Fruit fly (Drosophila melanogaster) whole organism, adult: ENCODE results near the gene CycH.
A peak's percentile ranks its signal among the peaks of the same experiment; 100 is the strongest.

Experiments used
- CG11617 ChIP-seq: fragments of 200-800 bp; sonication (Bioruptor generic); optimal IDR thresholded peaks from 2 replicates; lab custom pipeline; 2017; ENCODE audit warnings: mild to moderate bottlenecking, missing biosample characterization, missing genetic modification reagents, missing genetic modification characterization
- CG12768 ChIP-seq: fragments of 200-800 bp; sonication (Bioruptor generic); optimal IDR thresholded peaks from 2 replicates; lab custom pipeline; 2017; ENCODE audit warnings: missing biosample characterization, missing genetic modification characterization, mild to moderate bottlenecking, moderate library complexity, missing genetic modification reagents
- CG14711 ChIP-seq: fragments of 200-800 bp; sonication (Bioruptor generic); optimal IDR thresholded peaks from 2 replicates; lab custom pipeline; 2018; ENCODE audit warnings: missing biosample characterization, mild to moderate bottlenecking, missing genetic modification characterization, moderate library complexity
- CG1620 ChIP-seq: fragments of 200-800 bp; sonication (Bioruptor generic); optimal IDR thresholded peaks from 2 replicates; lab custom pipeline; 2016; ENCODE audit warnings: missing biosample characterization, missing genetic modification characterization
- CG33017 ChIP-seq: fragments of 200-800 bp; sonication (Bioruptor generic); optimal IDR thresholded peaks from 2 replicates; lab custom pipeline; 2018; ENCODE audit warnings: missing biosample characterization, mild to moderate bottlenecking, missing genetic modification characterization, moderate library complexity
- CG5204 ChIP-seq: fragments of 200-800 bp; sonication (Bioruptor generic); optimal IDR thresholded peaks from 2 replicates; lab custom pipeline; 2016; ENCODE audit warnings: missing biosample characterization, missing genetic modification characterization
- CG7045 ChIP-seq: fragments of 200-800 bp; sonication (Bioruptor generic); optimal IDR thresholded peaks from 2 replicates; lab custom pipeline; 2017; ENCODE audit warnings: missing biosample characterization, mild to moderate bottlenecking, missing genetic modification characterization
- CG7101 ChIP-seq: fragments of 200-800 bp; sonication (Bioruptor generic); optimal IDR thresholded peaks from 2 replicates; lab custom pipeline; 2018; ENCODE audit warnings: missing biosample characterization, mild to moderate bottlenecking, missing genetic modification characterization, moderate library complexity
- Clk ChIP-seq: fragments of 200-800 bp; sonication (Bioruptor generic); optimal IDR thresholded peaks from 2 replicates; lab custom pipeline; 2017; ENCODE audit warnings: missing biosample characterization, missing genetic modification characterization
- Crg-1 ChIP-seq: fragments of 200-800 bp; sonication (Bioruptor generic); optimal IDR thresholded peaks from 2 replicates; lab custom pipeline; 2016; ENCODE audit warnings: missing biosample characterization, missing genetic modification characterization
- Hr96 ChIP-seq: fragments of 200-800 bp; sonication (Bioruptor generic); optimal IDR thresholded peaks from 2 replicates; lab custom pipeline; 2016; ENCODE audit warnings: missing biosample characterization, missing genetic modification characterization
- Mnt ChIP-seq: fragments of 200-800 bp; sonication (Bioruptor generic); optimal IDR thresholded peaks from 2 replicates; lab custom pipeline; 2016; ENCODE audit warnings: missing biosample characterization, mild to moderate bottlenecking, missing genetic modification characterization
- bab1 ChIP-seq: fragments of 200-800 bp; sonication (Bioruptor generic); optimal IDR thresholded peaks from 3 replicates; lab custom pipeline; 2019; ENCODE audit warnings: missing biosample characterization, mild to moderate bottlenecking, missing genetic modification characterization, moderate library complexity
- cic ChIP-seq: fragments of 200-800 bp; sonication (Bioruptor generic); optimal IDR thresholded peaks from 2 replicates; lab custom pipeline; 2017; ENCODE audit warnings: missing biosample characterization, mild to moderate bottlenecking, missing genetic modification characterization, moderate library complexity
- cnc ChIP-seq, 2 experiments: fragments of >200 bp; optimal IDR thresholded peaks; 2 replicates each; lab custom pipeline; 2017
- kay ChIP-seq: fragments of 200-800 bp; sonication (Bioruptor generic); peaks from one replicate; lab custom pipeline; 2016; ENCODE audit warnings: missing biosample characterization, missing genetic modification characterization, borderline replicate concordance
- ovo ChIP-seq: fragments of 200-800 bp; sonication (Bioruptor generic); optimal IDR thresholded peaks from 2 replicates; lab custom pipeline; 2016; ENCODE audit warnings: missing biosample characterization, missing genetic modification characterization
- pad ChIP-seq: fragments of 200-800 bp; sonication (Bioruptor generic); optimal IDR thresholded peaks from 3 replicates; lab custom pipeline; 2017; ENCODE audit warnings: missing biosample characterization, missing genetic modification characterization, mild to moderate bottlenecking, moderate library complexity, missing genetic modification reagents
- tj ChIP-seq: fragments of 200-800 bp; sonication (Bioruptor generic); optimal IDR thresholded peaks from 3 replicates; lab custom pipeline; 2017; ENCODE audit warnings: missing biosample characterization, mild to moderate bottlenecking, missing genetic modification characterization, moderate library complexity
- toe ChIP-seq: fragments of 200-800 bp; sonication (Bioruptor generic); optimal IDR thresholded peaks from 2 replicates; lab custom pipeline; 2016; ENCODE audit warnings: missing biosample characterization, missing genetic modification characterization

The CycH gene

dm6 chr3L:21840642-21840987 is 18.8 kb downstream of the CycH start:
- no peak for TF ChIP-seq CG5204 (GFP tag; lab: Kevin White, UChicago)
- peak; percentile 73 for TF ChIP-seq tj
- peak; percentile 84 for TF ChIP-seq pad (GFP tag; lab: Kevin White, UChicago)
- TF ChIP-seq Clk (GFP tag; lab: Kevin White, UChicago) = no peak

- TF ChIP-seq tj (no peak), bab1 (peak; percentile 64), CG33017 (no peak), Crg-1 (GFP tag; lab: Kevin White, UChicago) (peak; percentile 77), CG12768 (peak; percentile 79), cnc (optimal IDR thresholded peaks at IDR 0.05; lab: Kevin White, UChicago) (no peak), Hr96 (peak; percentile 68), kay (no peak), CG7045 (GFP tag; lab: Kevin White, UChicago) (no peak), ovo (GFP tag; lab: Kevin White, UChicago) (peak; percentile 36), Clk (GFP tag; lab: Kevin White, UChicago) (no peak), CG1620 (GFP tag; lab: Kevin White, UChicago) (peak; percentile 68), CG5204 (GFP tag; lab: Kevin White, UChicago) (peak; percentile 49), CG14711 (no peak), toe (GFP tag; lab: Kevin White, UChicago) (no peak), CG11617 (GFP tag; lab: Kevin White, UChicago) (peak; percentile 88), pad (GFP tag; lab: Kevin White, UChicago) (peak; percentile 16), CG7101 (peak; percentile 40), Mnt (peak; percentile 52), cic (GFP tag; lab: Kevin White, UChicago) (peak; percentile 3)
Observed at dm6 chr3L:21841079-21841478, 19.3 kb downstream of the CycH start, which contains the start of gene P5CDh1. TSS of gene P5CDh1 (minus strand) at chr3L:21841356.

DNA sequence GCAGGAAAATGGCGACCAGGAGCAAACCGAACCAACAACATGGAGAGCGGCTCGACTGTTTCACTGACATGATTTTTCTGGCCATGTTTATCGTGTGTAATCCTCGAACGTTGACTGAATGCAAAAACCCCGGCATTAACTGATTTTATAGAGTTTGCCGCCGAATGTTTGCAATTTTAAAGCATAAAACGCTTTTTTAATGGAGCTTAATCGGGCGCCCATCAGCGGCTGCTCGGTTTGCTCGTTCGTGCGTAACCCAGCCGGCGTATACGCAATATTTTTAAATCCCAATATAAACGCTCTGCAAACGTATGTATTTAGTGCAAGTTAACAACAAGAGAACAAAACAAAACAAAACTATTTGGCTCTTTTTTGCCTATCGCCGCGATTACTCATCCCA is 20.5 kb downstream of the CycH start, which contains the start of gene CG14563:
TSS of gene CG14563 (minus strand) at position 101 of the 400 bp plus-strand sequence.
- TF ChIP-seq Mnt (no peak), pad (GFP tag; lab: Kevin White, UChicago) (no peak), tj (no peak), Crg-1 (GFP tag; lab: Kevin White, UChicago) (no peak), CG14711 (no peak), Clk (GFP tag; lab: Kevin White, UChicago) (no peak), Hr96 (no peak), CG11617 (GFP tag; lab: Kevin White, UChicago) (no peak), kay (no peak), CG1620 (GFP tag; lab: Kevin White, UChicago) (no peak), CG33017 (no peak), CG7101 (no peak)

DNA sequence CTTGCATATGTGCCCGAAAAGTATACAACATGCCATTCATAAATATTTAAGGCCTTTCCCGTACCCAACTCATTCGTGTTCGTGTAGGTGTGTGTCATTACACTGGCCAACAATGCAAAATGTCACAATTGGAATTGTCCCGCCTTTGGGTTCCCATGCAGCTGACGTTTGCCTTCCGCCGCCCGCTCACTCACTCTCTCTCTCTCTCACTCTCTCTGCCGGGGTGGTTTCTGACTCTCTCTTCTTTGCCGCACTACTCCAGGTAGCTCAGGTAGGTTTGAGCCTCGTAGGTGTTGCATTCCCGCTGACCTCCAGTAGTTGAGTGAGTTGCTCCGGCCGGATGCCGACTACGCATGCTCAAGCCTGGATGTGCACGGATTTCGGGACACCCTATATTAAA is 21.5 kb downstream of the CycH start:
- TF ChIP-seq CG12768 (no peak), toe (GFP tag; lab: Kevin White, UChicago) (no peak), CG7101 (no peak), CG14711 (no peak), CG7045 (GFP tag; lab: Kevin White, UChicago) (no peak), bab1 (no peak), Mnt (no peak), cic (GFP tag; lab: Kevin White, UChicago) (no peak), CG11617 (GFP tag; lab: Kevin White, UChicago) (no peak), cnc (optimal IDR thresholded peaks at IDR 0.05; lab: Kevin White, UChicago) (no peak), Clk (GFP tag; lab: Kevin White, UChicago) (no peak), Hr96 (no peak), kay (no peak)

DNA sequence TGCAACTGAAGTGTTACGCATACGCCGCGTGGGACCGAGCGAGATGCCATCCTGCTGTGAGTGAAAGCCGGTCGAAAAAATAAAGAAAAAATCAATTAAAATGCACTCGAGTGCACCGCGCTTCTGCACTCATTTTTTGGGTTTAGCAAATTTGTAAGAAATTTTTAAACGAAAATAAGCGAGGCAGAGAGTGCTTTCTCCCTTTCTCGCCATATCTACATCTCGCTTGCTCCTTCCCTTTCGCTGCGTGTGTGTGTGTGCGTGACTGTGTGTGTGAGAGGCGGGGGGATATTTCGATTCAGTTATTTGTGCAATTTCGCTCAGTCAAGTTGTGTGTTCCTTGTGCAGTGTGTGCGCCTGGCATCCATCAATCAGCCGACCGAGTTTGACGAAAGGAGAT is 22.7 kb downstream of the CycH start, which contains the start of gene mub:
TSS of gene mub (plus strand) at position 301 of the 400 bp plus-strand sequence.
- no peak for TF ChIP-seq Mnt
- TF ChIP-seq bab1 = no peak
- no peak for TF ChIP-seq CG1620 (GFP tag; lab: Kevin White, UChicago)
- no peak for TF ChIP-seq CG33017
- no peak for TF ChIP-seq kay
- no peak for TF ChIP-seq Hr96
- no peak for TF ChIP-seq tj
- TF ChIP-seq pad (GFP tag; lab: Kevin White, UChicago) = no peak
- no peak for TF ChIP-seq Crg-1 (GFP tag; lab: Kevin White, UChicago)
- TF ChIP-seq CG5204 (GFP tag; lab: Kevin White, UChicago) = no peak
- TF ChIP-seq toe (GFP tag; lab: Kevin White, UChicago) = no peak
- no peak for TF ChIP-seq cic (GFP tag; lab: Kevin White, UChicago)
- TF ChIP-seq CG12768 = no peak
- TF ChIP-seq CG11617 (GFP tag; lab: Kevin White, UChicago) = no peak

DNA sequence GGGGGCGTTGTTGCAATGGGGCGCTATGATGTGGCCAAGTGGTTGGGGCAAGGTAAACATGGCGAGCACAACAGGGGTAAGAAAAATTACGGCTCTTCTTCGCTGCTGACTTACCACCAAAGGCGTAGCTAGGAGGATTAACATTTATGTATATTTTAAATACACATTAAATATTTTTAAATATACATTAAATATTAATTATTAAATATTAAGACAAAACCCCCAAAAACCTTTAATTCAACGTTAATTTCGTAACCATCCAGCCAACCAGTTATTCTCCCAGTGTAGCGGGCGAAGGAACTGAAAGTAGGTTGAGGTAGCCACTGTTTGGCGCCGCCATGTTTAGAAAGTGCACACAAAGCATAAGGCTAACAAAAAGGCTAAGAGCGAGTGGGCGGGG is 24.8 kb downstream of the CycH start:
- TF ChIP-seq CG7045 (GFP tag; lab: Kevin White, UChicago) = peak; percentile 52
- no peak for TF ChIP-seq toe (GFP tag; lab: Kevin White, UChicago)
- TF ChIP-seq kay = no peak
- no peak for TF ChIP-seq pad (GFP tag; lab: Kevin White, UChicago)
- TF ChIP-seq Clk (GFP tag; lab: Kevin White, UChicago) = no peak
- peak; percentile 26 for TF ChIP-seq CG12768
- peak; percentile 9 for TF ChIP-seq CG11617 (GFP tag; lab: Kevin White, UChicago)

DNA sequence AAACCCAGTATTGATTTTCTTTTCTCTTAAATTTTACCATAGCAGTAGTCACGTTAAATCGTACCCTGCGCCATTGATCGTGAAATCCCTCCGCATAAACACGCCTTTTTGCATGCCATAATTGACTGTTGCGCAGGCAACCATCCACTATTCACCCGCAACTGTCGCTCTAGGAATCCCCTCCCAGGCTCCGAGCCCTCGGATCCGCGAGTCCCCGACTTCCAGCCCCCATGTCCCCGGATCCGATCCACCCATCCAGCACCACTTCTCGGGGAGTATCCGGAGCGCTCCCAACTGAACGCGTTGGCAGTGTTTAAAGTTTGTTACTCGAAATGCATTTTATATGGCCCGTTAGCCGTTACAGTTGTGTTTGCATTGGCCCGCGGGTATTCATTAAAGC is 26.5 kb downstream of the CycH start:
- TF ChIP-seq CG7045 (GFP tag; lab: Kevin White, UChicago) (no peak), Hr96 (no peak), toe (GFP tag; lab: Kevin White, UChicago) (no peak), cnc (optimal IDR thresholded peaks at IDR 0.05; lab: Kevin White, UChicago) (no peak), CG33017 (no peak), Mnt (no peak), pad (GFP tag; lab: Kevin White, UChicago) (no peak), tj (no peak), CG14711 (no peak), CG7101 (no peak), ovo (GFP tag; lab: Kevin White, UChicago) (no peak), CG5204 (GFP tag; lab: Kevin White, UChicago) (no peak), CG11617 (GFP tag; lab: Kevin White, UChicago) (no peak), cic (GFP tag; lab: Kevin White, UChicago) (no peak), kay (no peak), bab1 (no peak), CG12768 (no peak), Crg-1 (GFP tag; lab: Kevin White, UChicago) (no peak)
